Worm (Caenorhabditis elegans): ENCODE results near the gene C04E7.1.
A peak's percentile ranks its signal among the peaks of the same experiment; 100 is the strongest.
"Not testable (repeated sequence)": the region's sequence is repeated elsewhere in the genome, so short reads cannot be mapped to it uniquely, and the experiment has no call there.

The C04E7.1 gene

ce11 chrX:334452-334851, 23.4 kb upstream of the C04E7.1 start:
- no peak for TF ChIP-seq tab-1 (GFP tag; IDR thresholded peaks at IDR 0.05)
- TF ChIP-seq ztf-29 (GFP tag; IDR thresholded peaks at IDR 0.05) = no peak
- no peak for TF ChIP-seq T22C8.4 (GFP tag; IDR thresholded peaks at IDR 0.05)
- TF ChIP-seq med-1 (GFP tag; optimal IDR thresholded peaks at IDR 0.05; ENCODE audit: insufficient read depth) = no peak
- no peak for TF ChIP-seq flt-1 (GFP tag; IDR thresholded peaks at IDR 0.05)
- no peak for TF ChIP-seq ref-1 (GFP tag; conservative IDR thresholded peaks at IDR 0.05)
- no peak for TF ChIP-seq cog-1 (tag; optimal IDR thresholded peaks at IDR 0.05)
- TF ChIP-seq klf-2 (GFP tag; conservative IDR thresholded peaks at IDR 0.05) = no peak
- TF ChIP-seq ztf-23 (GFP tag; IDR thresholded peaks at IDR 0.05) = no peak

DNA sequence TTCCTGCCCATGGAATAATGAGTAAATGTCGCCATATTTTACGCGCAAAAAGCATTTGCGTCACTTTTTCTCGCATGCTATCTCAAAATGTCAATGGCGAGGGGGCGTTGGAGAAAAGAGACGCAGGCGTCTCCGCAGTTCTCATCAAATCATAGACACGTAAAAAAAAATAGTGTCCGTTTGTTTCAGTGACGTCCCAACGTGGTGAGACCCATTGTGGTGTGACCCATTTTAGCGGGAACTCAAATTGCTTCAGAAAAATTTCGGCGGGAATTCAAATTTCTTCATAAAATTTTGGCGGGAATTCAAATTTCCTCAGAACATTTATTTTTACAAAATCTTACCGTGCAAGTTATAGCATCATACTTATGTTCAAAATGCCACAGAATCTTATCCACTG, 14.1 kb upstream of the C04E7.1 start:
- TF ChIP-seq ztf-29 (GFP tag; IDR thresholded peaks at IDR 0.05) (no peak), med-1 (GFP tag; optimal IDR thresholded peaks at IDR 0.05; ENCODE audit: insufficient read depth) (no peak), T22C8.4 (GFP tag; IDR thresholded peaks at IDR 0.05) (no peak), flt-1 (GFP tag; IDR thresholded peaks at IDR 0.05) (no peak), ztf-23 (GFP tag; IDR thresholded peaks at IDR 0.05) (no peak), ref-1 (GFP tag; conservative IDR thresholded peaks at IDR 0.05) (no peak), cog-1 (tag; optimal IDR thresholded peaks at IDR 0.05) (no peak), klf-2 (GFP tag; conservative IDR thresholded peaks at IDR 0.05) (no peak), tab-1 (GFP tag; IDR thresholded peaks at IDR 0.05) (no peak)

ce11 chrX:347117-347516, 10.8 kb upstream of the C04E7.1 start, which contains the start of gene C04E7.3:
Gene C04E7.3 (minus strand): TSS chrX:347217.
- not testable (repeated sequence) for TF ChIP-seq klf-2 (GFP tag; conservative IDR thresholded peaks at IDR 0.05); cog-1 (tag; optimal IDR thresholded peaks at IDR 0.05); ref-1 (GFP tag; conservative IDR thresholded peaks at IDR 0.05)

ce11 chrX:348141-348540, 9.8 kb upstream of the C04E7.1 start:
- no peak for TF ChIP-seq cog-1 (tag; optimal IDR thresholded peaks at IDR 0.05)
- TF ChIP-seq tab-1 (GFP tag; IDR thresholded peaks at IDR 0.05) = no peak
- TF ChIP-seq T22C8.4 (GFP tag; IDR thresholded peaks at IDR 0.05) = peak; percentile 52; the same call in 1 of the 2 replicates
- no peak for TF ChIP-seq ztf-29 (GFP tag; IDR thresholded peaks at IDR 0.05)
- no peak for TF ChIP-seq klf-2 (GFP tag; conservative IDR thresholded peaks at IDR 0.05)

ce11 chrX:351398-351797, 6.5 kb upstream of the C04E7.1 start:
- TF ChIP-seq flt-1 (GFP tag; IDR thresholded peaks at IDR 0.05) (peak; percentile 96), ref-1 (GFP tag; conservative IDR thresholded peaks at IDR 0.05) (peak; percentile 83), tab-1 (GFP tag; IDR thresholded peaks at IDR 0.05) (peak; percentile 95), klf-2 (GFP tag; conservative IDR thresholded peaks at IDR 0.05) (peak; percentile 82), T22C8.4 (GFP tag; IDR thresholded peaks at IDR 0.05) (peak; percentile 79), ztf-23 (GFP tag; IDR thresholded peaks at IDR 0.05) (peak; percentile 89), ztf-29 (GFP tag; IDR thresholded peaks at IDR 0.05) (peak; percentile 81)

ce11 chrX:353134-353669, 4.7 kb upstream of the C04E7.1 start, which contains the start of gene sor-3:
Gene sor-3 (plus strand): TSS chrX:353619.
- TF ChIP-seq klf-2 (GFP tag; conservative IDR thresholded peaks at IDR 0.05) = peak; percentile 92
- peak; percentile 91 for TF ChIP-seq flt-1 (GFP tag; IDR thresholded peaks at IDR 0.05)
- TF ChIP-seq ztf-29 (GFP tag; IDR thresholded peaks at IDR 0.05) = peak; percentile 92
- peak; percentile 90 for TF ChIP-seq T22C8.4 (GFP tag; IDR thresholded peaks at IDR 0.05)
- TF ChIP-seq tab-1 (GFP tag; IDR thresholded peaks at IDR 0.05) = peak; percentile 95
- TF ChIP-seq ref-1 (GFP tag; conservative IDR thresholded peaks at IDR 0.05) = peak; percentile 84
- TF ChIP-seq ztf-23 (GFP tag; IDR thresholded peaks at IDR 0.05) = peak; percentile 96
- peak; percentile 83 for TF ChIP-seq cog-1 (tag; optimal IDR thresholded peaks at IDR 0.05)
- TF ChIP-seq med-1 (GFP tag; optimal IDR thresholded peaks at IDR 0.05; ENCODE audit: insufficient read depth) = peak; percentile 69

- TF ChIP-seq ztf-29 (GFP tag; IDR thresholded peaks at IDR 0.05) (no peak), ref-1 (GFP tag; conservative IDR thresholded peaks at IDR 0.05) (no peak), flt-1 (GFP tag; IDR thresholded peaks at IDR 0.05) (no peak), ztf-23 (GFP tag; IDR thresholded peaks at IDR 0.05) (no peak), klf-2 (GFP tag; conservative IDR thresholded peaks at IDR 0.05) (no peak), T22C8.4 (GFP tag; IDR thresholded peaks at IDR 0.05) (no peak), tab-1 (GFP tag; IDR thresholded peaks at IDR 0.05) (no peak), med-1 (GFP tag; optimal IDR thresholded peaks at IDR 0.05; ENCODE audit: insufficient read depth) (no peak), cog-1 (tag; optimal IDR thresholded peaks at IDR 0.05) (no peak)
Observed at ce11 chrX:360479-360878, 2.6 kb downstream of the C04E7.1 start, which contains the start of gene C04E7.5. Gene C04E7.5 (plus strand): TSS chrX:360779.

DNA sequence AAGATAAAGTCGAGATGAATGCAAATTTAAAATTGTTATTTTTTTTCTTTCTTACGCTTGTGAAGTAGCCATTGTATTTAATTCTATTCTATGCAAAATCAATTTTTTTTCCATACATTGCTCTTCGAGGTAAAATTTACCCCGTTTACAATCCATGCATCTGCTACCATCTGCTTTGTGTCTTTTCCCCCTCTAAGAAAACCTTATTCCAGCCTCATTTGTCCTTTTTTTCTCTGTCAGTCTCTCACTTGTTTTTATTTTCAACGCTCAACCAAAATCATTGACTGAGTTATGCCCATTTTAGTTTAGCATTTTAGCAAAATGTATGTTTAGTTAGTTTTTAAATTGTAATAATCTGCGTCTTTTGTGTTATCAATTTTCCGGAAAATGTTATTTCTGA, 12.0 kb downstream of the C04E7.1 start:
- TF ChIP-seq ztf-23 (GFP tag; IDR thresholded peaks at IDR 0.05) (no peak), ref-1 (GFP tag; conservative IDR thresholded peaks at IDR 0.05) (no peak), tab-1 (GFP tag; IDR thresholded peaks at IDR 0.05) (no peak), flt-1 (GFP tag; IDR thresholded peaks at IDR 0.05) (no peak), cog-1 (tag; optimal IDR thresholded peaks at IDR 0.05) (no peak), klf-2 (GFP tag; conservative IDR thresholded peaks at IDR 0.05) (no peak), med-1 (GFP tag; optimal IDR thresholded peaks at IDR 0.05; ENCODE audit: insufficient read depth) (no peak), T22C8.4 (GFP tag; IDR thresholded peaks at IDR 0.05) (no peak), ztf-29 (GFP tag; IDR thresholded peaks at IDR 0.05) (no peak)

ce11 chrX:371761-372285, 13.9 kb downstream of the C04E7.1 start, which contains the start of gene nrde-3:
Gene nrde-3 (plus strand): TSS chrX:372235.
- TF ChIP-seq klf-2 (GFP tag; conservative IDR thresholded peaks at IDR 0.05) (no peak), T22C8.4 (GFP tag; IDR thresholded peaks at IDR 0.05) (peak; percentile 54)

- no peak for TF ChIP-seq flt-1 (GFP tag; IDR thresholded peaks at IDR 0.05)
- TF ChIP-seq T22C8.4 (GFP tag; IDR thresholded peaks at IDR 0.05) = no peak
- TF ChIP-seq ztf-29 (GFP tag; IDR thresholded peaks at IDR 0.05) = no peak
- TF ChIP-seq cog-1 (tag; optimal IDR thresholded peaks at IDR 0.05) = no peak
- TF ChIP-seq tab-1 (GFP tag; IDR thresholded peaks at IDR 0.05) = no peak
- no peak for TF ChIP-seq ref-1 (GFP tag; conservative IDR thresholded peaks at IDR 0.05)
- no peak for TF ChIP-seq ztf-23 (GFP tag; IDR thresholded peaks at IDR 0.05)
- TF ChIP-seq klf-2 (GFP tag; conservative IDR thresholded peaks at IDR 0.05) = no peak
- no peak for TF ChIP-seq med-1 (GFP tag; optimal IDR thresholded peaks at IDR 0.05; ENCODE audit: insufficient read depth)
Observed at ce11 chrX:380505-380904, 22.6 kb downstream of the C04E7.1 start, which contains the start of gene R04A9.3. Gene R04A9.3 (minus strand): TSS chrX:380605.

Measured in whole organism, midembryonic.